Fruit fly (Drosophila melanogaster) whole organism, embryonic: Measurements from ENCODE around the gene Mvd.

Experiments
- Ada2b ChIP-seq: fragments of 200-800 bp; sonication (Bioruptor generic); IDR thresholded peaks from 2 replicates; pipeline ENCODE4 v1.3.6; 2022; ENCODE audit warnings: missing biosample characterization, missing genetic modification characterization
- BEAF-32 ChIP-seq: fragments of 200-800 bp; sonication (Bioruptor generic); optimal IDR thresholded peaks from 3 replicates; lab custom pipeline; 2017; ENCODE audit warnings: missing biosample characterization, missing genetic modification characterization, mild to moderate bottlenecking, moderate library complexity, missing genetic modification reagents
- Bgb ChIP-seq: fragments of 200-800 bp; sonication (Bioruptor generic); IDR thresholded peaks from 2 replicates; pipeline ENCODE4 v1.3.6; 2022; ENCODE audit warnings: missing biosample characterization, missing genetic modification characterization; ENCODE audit not compliant: partially characterized antibody
- C15 ChIP-seq: fragments of 200-800 bp; sonication (Bioruptor generic); IDR thresholded peaks from 3 replicates; pipeline ENCODE4 v1.3.6; 2022; ENCODE audit warnings: missing biosample characterization, missing genetic modification characterization
- CG10366 ChIP-seq: fragments of 200-800 bp; sonication (Bioruptor generic); IDR thresholded peaks from 2 replicates; pipeline ENCODE4 v1.3.6; 2022; ENCODE audit warnings: missing biosample characterization, missing genetic modification characterization
- CG11560 ChIP-seq: fragments of 200-800 bp; sonication (Bioruptor generic); IDR thresholded peaks from 3 replicates; pipeline ENCODE4 v1.3.6; 2022; ENCODE audit warnings: missing biosample characterization, missing genetic modification characterization
- CG12236 ChIP-seq: fragments of 200-800 bp; sonication (Bioruptor generic); optimal IDR thresholded peaks from 2 replicates; lab custom pipeline; 2016; ENCODE audit warnings: missing biosample characterization, missing genetic modification characterization
- CG14860 ChIP-seq: fragments of 200-800 bp; sonication (Bioruptor generic); IDR thresholded peaks from 3 replicates; pipeline ENCODE4 v1.3.6; 2022; ENCODE audit warnings: missing biosample characterization, missing genetic modification characterization; ENCODE audit not compliant: partially characterized antibody
- CG1792 ChIP-seq: fragments of 200-800 bp; sonication (Bioruptor generic); optimal IDR thresholded peaks from 2 replicates; lab custom pipeline; 2016; ENCODE audit warnings: missing biosample characterization, missing genetic modification characterization
- CG18011 ChIP-seq: fragments of 200-800 bp; sonication (Bioruptor generic); optimal IDR thresholded peaks from 2 replicates; lab custom pipeline; 2017; ENCODE audit warnings: missing biosample characterization, missing genetic modification characterization, mild to moderate bottlenecking, moderate library complexity, missing genotype
- CG2116 ChIP-seq: fragments of 200-800 bp; sonication (Bioruptor generic); optimal IDR thresholded peaks from 3 replicates; lab custom pipeline; 2018; ENCODE audit warnings: missing biosample characterization, mild to moderate bottlenecking, missing genetic modification characterization
- CG2120 ChIP-seq: fragments of 200-800 bp; sonication (Bioruptor generic); optimal IDR thresholded peaks from 3 replicates; lab custom pipeline; 2016; ENCODE audit warnings: missing biosample characterization, missing genetic modification characterization
- CG2712 ChIP-seq: fragments of 200-800 bp; optimal IDR thresholded peaks from 3 replicates; lab custom pipeline; 2019; ENCODE audit warnings: missing biosample characterization, mild to moderate bottlenecking, missing genetic modification characterization, moderate library complexity
- CG4404 ChIP-seq: fragments of 200-800 bp; sonication (Bioruptor generic); IDR thresholded peaks from 2 replicates; pipeline ENCODE4 v1.3.6; 2022; ENCODE audit warnings: missing biosample characterization, missing genetic modification characterization
- CG4730 ChIP-seq: fragments of 200-800 bp; sonication (Bioruptor generic); IDR thresholded peaks from 2 replicates; pipeline ENCODE4 v1.3.6; 2022; ENCODE audit warnings: missing biosample characterization, missing genetic modification characterization
- CG6654 ChIP-seq: fragments of 200-800 bp; sonication (Bioruptor generic); optimal IDR thresholded peaks from 2 replicates; lab custom pipeline; 2017; ENCODE audit warnings: missing biosample characterization, mild to moderate bottlenecking, missing genetic modification characterization
- CG6791 ChIP-seq: fragments of 200-800 bp; sonication (Bioruptor generic); IDR thresholded peaks from 3 replicates; pipeline ENCODE4 v1.3.6; 2022; ENCODE audit warnings: missing biosample characterization, missing genetic modification characterization; ENCODE audit not compliant: partially characterized antibody
- CG6813 ChIP-seq: fragments of 200-800 bp; sonication (Bioruptor generic); optimal IDR thresholded peaks from 2 replicates; lab custom pipeline; 2017; ENCODE audit warnings: missing biosample characterization, missing genetic modification characterization, mild to moderate bottlenecking, moderate library complexity, missing genetic modification reagents
- CkIIα-i1 ChIP-seq: fragments of 200-800 bp; sonication (Bioruptor generic); IDR thresholded peaks from 2 replicates; pipeline ENCODE4 v1.3.6; 2022; ENCODE audit warnings: missing biosample characterization, missing genetic modification characterization
- Doc2 ChIP-seq: fragments of 200-800 bp; sonication (Bioruptor generic); IDR thresholded peaks from 2 replicates; pipeline ENCODE4 v1.3.6; 2022; ENCODE audit warnings: missing biosample characterization, missing genetic modification characterization
- Elba2 ChIP-seq: fragments of 200-800 bp; sonication (Bioruptor generic); optimal IDR thresholded peaks from 3 replicates; lab custom pipeline; 2016; ENCODE audit warnings: missing biosample characterization, missing genetic modification characterization
- HLH3B ChIP-seq: fragments of 200-800 bp; sonication (Bioruptor generic); IDR thresholded peaks from 2 replicates; pipeline ENCODE4 v1.3.6; 2022; ENCODE audit warnings: missing biosample characterization, missing genetic modification characterization
- Hsf ChIP-seq: fragments of 200-800 bp; sonication (Bioruptor generic); optimal IDR thresholded peaks from 3 replicates; lab custom pipeline; 2016; ENCODE audit warnings: missing biosample characterization, missing genetic modification characterization
- Neu2 ChIP-seq: fragments of 200-800 bp; sonication (Bioruptor generic); optimal IDR thresholded peaks from 3 replicates; lab custom pipeline; 2016; ENCODE audit warnings: missing biosample characterization, missing genetic modification characterization, borderline replicate concordance
- Nf-YC ChIP-seq: fragments of 200-800 bp; optimal IDR thresholded peaks from 3 replicates; lab custom pipeline; 2019; ENCODE audit warnings: missing biosample characterization, mild to moderate bottlenecking, missing genetic modification characterization, moderate library complexity
- Oaz ChIP-seq: fragments of 200-800 bp; sonication (Bioruptor generic); IDR thresholded peaks from 2 replicates; pipeline ENCODE4 v1.3.6; 2022; ENCODE audit warnings: missing biosample characterization, missing genetic modification characterization
- Oli ChIP-seq: fragments of 200-800 bp; sonication (Bioruptor generic); optimal IDR thresholded peaks from 2 replicates; lab custom pipeline; 2018; ENCODE audit warnings: missing biosample characterization, mild to moderate bottlenecking, missing genetic modification characterization, moderate library complexity
- Ravus ChIP-seq: fragments of 200-800 bp; sonication (Bioruptor generic); IDR thresholded peaks from 2 replicates; pipeline ENCODE4 v1.3.6; 2022; ENCODE audit warnings: missing biosample characterization, missing genetic modification characterization
- Xbp1 ChIP-seq: fragments of 200-800 bp; sonication (Bioruptor generic); optimal IDR thresholded peaks from 3 replicates; lab custom pipeline; 2016; ENCODE audit warnings: missing biosample characterization, mild to moderate bottlenecking, missing genetic modification characterization
- YL-1 ChIP-seq: fragments of 200-800 bp; sonication (Bioruptor generic); optimal IDR thresholded peaks from 3 replicates; lab custom pipeline; 2017; ENCODE audit warnings: missing biosample characterization, mild to moderate bottlenecking, missing genetic modification characterization
- ash1 ChIP-seq: fragments of 200-800 bp; sonication (Bioruptor generic); optimal IDR thresholded peaks from 2 replicates; lab custom pipeline; 2018; ENCODE audit warnings: missing biosample characterization, mild to moderate bottlenecking, missing genetic modification characterization
- bsh ChIP-seq, 2 experiments: fragments of 200-800 bp; sonication (Bioruptor generic); optimal IDR thresholded peaks; 2 replicates each; lab custom pipeline; 2017 to 2018; ENCODE audit warnings: mild to moderate bottlenecking in 2 of 2, missing biosample characterization in 2 of 2, missing genetic modification characterization in 2 of 2, moderate library complexity in 1 of 2
- btn ChIP-seq: fragments of 200-800 bp; sonication (Bioruptor generic); optimal IDR thresholded peaks from 2 replicates; lab custom pipeline; 2016; ENCODE audit warnings: missing biosample characterization, missing genetic modification characterization
- cad ChIP-seq: fragments of >200 bp; optimal IDR thresholded peaks from 2 replicates; lab custom pipeline; 2017; ENCODE audit warnings: missing biosample characterization, missing genetic modification characterization
- dimm ChIP-seq: fragments of 200-800 bp; sonication (Bioruptor generic); IDR thresholded peaks from 2 replicates; pipeline ENCODE4 v1.3.6; 2022; ENCODE audit warnings: missing biosample characterization, missing genetic modification characterization
- dm ChIP-seq: fragments of 200-800 bp; sonication (Bioruptor generic); optimal IDR thresholded peaks from 3 replicates; lab custom pipeline; 2016; ENCODE audit warnings: missing biosample characterization, missing genetic modification characterization
- dpn ChIP-seq, 2 experiments: fragments of 200-800 bp; sonication (Bioruptor generic); optimal IDR thresholded peaks; 3 replicates each; lab custom pipeline; 2016; ENCODE audit warnings: missing biosample characterization in 2 of 2, missing genetic modification characterization in 2 of 2
- fru ChIP-seq: fragments of >200 bp; optimal IDR thresholded peaks from 2 replicates; lab custom pipeline; 2017
- ftz-f1 ChIP-seq: fragments of 200-800 bp; sonication (Bioruptor generic); optimal IDR thresholded peaks from 2 replicates; lab custom pipeline; 2016; ENCODE audit warnings: missing biosample characterization, missing genetic modification characterization
- gt ChIP-seq: fragments of 200-800 bp; sonication (Bioruptor generic); IDR thresholded peaks from 2 replicates; pipeline ENCODE4 v1.3.6; 2022; ENCODE audit warnings: missing biosample characterization, missing genetic modification characterization
- h ChIP-seq: fragments of >200 bp; optimal IDR thresholded peaks from 2 replicates; lab custom pipeline; 2017
- lbe ChIP-seq: fragments of 200-800 bp; sonication (Bioruptor generic); optimal IDR thresholded peaks from 2 replicates; lab custom pipeline; 2016; ENCODE audit warnings: missing biosample characterization, mild to moderate bottlenecking, missing genetic modification characterization
- oc ChIP-seq: fragments of 200-800 bp; sonication (Bioruptor generic); optimal IDR thresholded peaks from 2 replicates; lab custom pipeline; 2018; ENCODE audit warnings: missing biosample characterization, mild to moderate bottlenecking, missing genetic modification characterization, moderate library complexity
- p53 ChIP-seq: fragments of 200-800 bp; sonication (Bioruptor generic); optimal IDR thresholded peaks from 2 replicates; lab custom pipeline; 2016; ENCODE audit warnings: missing biosample characterization, missing genetic modification characterization
- pb ChIP-seq: fragments of 200-800 bp; sonication (Bioruptor generic); optimal IDR thresholded peaks from 3 replicates; lab custom pipeline; 2016; ENCODE audit warnings: missing biosample characterization, missing genetic modification characterization
- repo ChIP-seq: fragments of 200-800 bp; sonication (Bioruptor generic); optimal IDR thresholded peaks from 2 replicates; lab custom pipeline; 2016; ENCODE audit warnings: missing biosample characterization, missing genetic modification characterization
- sob ChIP-seq: fragments of 200-800 bp; sonication (Bioruptor generic); IDR thresholded peaks from 2 replicates; pipeline ENCODE4 v1.3.6; 2022; ENCODE audit warnings: missing biosample characterization, missing genetic modification characterization
- ssp ChIP-seq: fragments of 200-800 bp; sonication (Bioruptor generic); IDR thresholded peaks from 2 replicates; pipeline ENCODE4 v1.3.6; 2022; ENCODE audit warnings: missing biosample characterization, missing genetic modification characterization
- stwl ChIP-seq: fragments of 200-800 bp; sonication (Bioruptor generic); optimal IDR thresholded peaks from 3 replicates; lab custom pipeline; 2018; ENCODE audit warnings: missing biosample characterization, mild to moderate bottlenecking, missing genetic modification characterization, moderate library complexity
- tna ChIP-seq: fragments of 200-800 bp; sonication (Bioruptor generic); IDR thresholded peaks from 2 replicates; pipeline ENCODE4 v1.3.6; 2022; ENCODE audit warnings: missing biosample characterization, missing genetic modification characterization; ENCODE audit not compliant: partially characterized antibody
- tup ChIP-seq: fragments of 200-800 bp; sonication (Bioruptor generic); optimal IDR thresholded peaks from 2 replicates; lab custom pipeline; 2016; ENCODE audit warnings: missing biosample characterization, mild to moderate bottlenecking, missing genetic modification characterization, moderate library complexity
- zen2 ChIP-seq: fragments of 200-800 bp; sonication (Bioruptor generic); IDR thresholded peaks from 3 replicates; pipeline ENCODE4 v1.3.6; 2022; ENCODE audit warnings: missing biosample characterization, missing genetic modification characterization; ENCODE audit not compliant: partially characterized antibody

Mvd gene

dm6 chrX:15712409-15712808 lies 36.6 kb upstream of the Mvd start, which contains the start of gene HUWE1 (continued):
- TF ChIP-seq HLH3B (no peak), stwl (tag; lab: Kevin White, UChicago) (peak; percentile 87), CG10366 (GFP tag; lab: Robert Waterston, UW) (no peak), fru (lab: Kevin White, UChicago) (no peak), CG1792 (GFP tag; lab: Kevin White, UChicago) (no peak), CG2120 (GFP tag; lab: Kevin White, UChicago) (peak; percentile 63), Ada2b (GFP tag; lab: Robert Waterston, UW) (no peak), bsh (GFP tag; optimal IDR thresholded peaks at IDR 0.05; lab: Kevin White, UChicago) (no peak), CG14860 (peak; percentile 60), CG18011 (GFP tag; lab: Kevin White, UChicago) (no peak), Xbp1 (GFP tag; lab: Kevin White, UChicago) (no peak), zen2 (GFP tag; lab: Robert Waterston, UW) (peak; percentile 58; the same call in 2 of the 3 replicates), Nf-YC (tag; lab: Kevin White, UChicago) (no peak), oc (no peak), dpn (GFP tag; optimal IDR thresholded peaks at IDR 0.05; lab: Kevin White, UChicago) (peak in 1 of 2 experiments; percentile 4), CG2712 (tag; lab: Kevin White, UChicago) (peak; percentile 75), Oaz (GFP tag; lab: Robert Waterston, UW) (no peak), CG12236 (GFP tag; lab: Kevin White, UChicago) (no peak), CG6791 (GFP tag; lab: Robert Waterston, UW) (peak; percentile 76), ftz-f1 (GFP tag; lab: Kevin White, UChicago) (no peak), cad (GFP tag; lab: Kevin White, UChicago) (no peak), Oli (tag; lab: Kevin White, UChicago) (no peak), btn (GFP tag; lab: Kevin White, UChicago) (no peak), YL-1 (peak; percentile 17), Neu2 (GFP tag; lab: Kevin White, UChicago) (peak; percentile 77), Ravus (GFP tag; lab: Robert Waterston, UW) (no peak), C15 (GFP tag; lab: Robert Waterston, UW) (no peak), tup (no peak), CG6654 (GFP tag; lab: Kevin White, UChicago) (no peak), repo (GFP tag; lab: Kevin White, UChicago) (no peak), ssp (GFP tag; lab: Robert Waterston, UW) (0 out of 2 replicates have a peak, but pooled peaks have one; percentile 18), CkIIα-i1 (GFP tag; lab: Robert Waterston, UW) (no peak), dimm (GFP tag; lab: Robert Waterston, UW) (no peak), CG4730 (no peak), h (no peak), tna (GFP tag; lab: Robert Waterston, UW) (peak; percentile 64), dm (GFP tag; lab: Kevin White, UChicago) (peak; percentile 63), CG6813 (GFP tag; lab: Kevin White, UChicago) (no peak), BEAF-32 (peak; percentile 90), Bgb (peak; percentile 79), sob (GFP tag; lab: Robert Waterston, UW) (peak; percentile 45; the same call in 1 of the 2 replicates), CG4404 (GFP tag; lab: Robert Waterston, UW) (no peak), gt (GFP tag; lab: Robert Waterston, UW) (no peak), ash1 (GFP tag; lab: Kevin White, UChicago) (no peak), p53 (GFP tag; lab: Kevin White, UChicago) (no peak), lbe (GFP tag; lab: Kevin White, UChicago) (no peak), CG2116 (GFP tag; lab: Kevin White, UChicago) (peak; percentile 85), pb (GFP tag; lab: Kevin White, UChicago) (no peak), Elba2 (GFP tag; lab: Kevin White, UChicago) (no peak), Hsf (GFP tag; lab: Kevin White, UChicago) (no peak), Doc2 (no peak), CG11560 (tag; lab: Robert Waterston, UW) (peak; percentile 49; the same call in 1 of the 3 replicates)
